Worm (Caenorhabditis elegans) whole organism, young adult: ENCODE data around the gene nac-2.
A peak's percentile ranks its signal among the peaks of the same experiment; 100 is the strongest.

ENCODE experiments used
- C06A6.2 ChIP-seq: fragments of 200-800 bp; sonication (Bioruptor generic); conservative IDR thresholded peaks from 2 replicates; pipeline ENCODE4 v1.3.6; 2022; ENCODE audit warnings: missing genetic modification characterization, missing compliant biosample characterization
- F10E7.11 ChIP-seq: sonication (generic microtip); optimal IDR thresholded peaks from 2 replicates; lab custom pipeline; 2017; ENCODE audit warnings: mild to moderate bottlenecking, missing genetic modification characterization, moderate library complexity, missing compliant biosample characterization
- F23B12.7 ChIP-seq: sonication (generic microtip); optimal IDR thresholded peaks from 2 replicates; lab custom pipeline; 2017; ENCODE audit warnings: missing genetic modification characterization, mild to moderate bottlenecking, missing compliant biosample characterization, antibody characterized with exemption, moderate library complexity; ENCODE audit not compliant: insufficient read depth
- F39B2.1 ChIP-seq: fragments of 200-800 bp; sonication (Bioruptor generic); IDR thresholded peaks from 2 replicates; pipeline ENCODE4 v1.3.6; 2022; ENCODE audit warnings: missing genetic modification reagents, missing genetic modification characterization, missing compliant biosample characterization
- F52B5.7 ChIP-seq: sonication (generic microtip); optimal IDR thresholded peaks from 2 replicates; lab custom pipeline; 2016; ENCODE audit warnings: mild to moderate bottlenecking, missing genetic modification characterization, missing compliant biosample characterization
- F57C9.4 ChIP-seq: sonication (generic microtip); optimal IDR thresholded peaks from 2 replicates; lab custom pipeline; 2017; ENCODE audit warnings: mild to moderate bottlenecking, missing genetic modification characterization, missing compliant biosample characterization
- T07F8.4 ChIP-seq: sonication (generic microtip); optimal IDR thresholded peaks from 2 replicates; lab custom pipeline; 2016; ENCODE audit warnings: mild to moderate bottlenecking, missing genetic modification characterization, moderate library complexity, missing compliant biosample characterization
- T26A5.8 ChIP-seq: sonication (generic microtip); optimal IDR thresholded peaks from 2 replicates; lab custom pipeline; 2016; ENCODE audit warnings: missing genetic modification characterization, missing compliant biosample characterization
- Y53F4B.3 ChIP-seq: fragments of 200-800 bp; sonication (Bioruptor generic); IDR thresholded peaks from 2 replicates; pipeline ENCODE4 v1.3.6; 2022; ENCODE audit warnings: missing genetic modification reagents, missing genetic modification characterization, missing compliant biosample characterization
- Y79H2A.3 ChIP-seq: fragments of 200-800 bp; sonication (Bioruptor generic); conservative IDR thresholded peaks from 2 replicates; pipeline ENCODE4 v1.3.6; 2022; ENCODE audit warnings: missing genetic modification reagents, missing genetic modification characterization, missing compliant biosample characterization
- ZK185.1 ChIP-seq: sonication (generic microtip); optimal IDR thresholded peaks from 2 replicates; lab custom pipeline; 2016; ENCODE audit warnings: mild to moderate bottlenecking, missing genetic modification characterization, missing compliant biosample characterization; ENCODE audit not compliant: poor library complexity, severe bottlenecking
- aptf-3 ChIP-seq: fragments of 200-800 bp; sonication (Bioruptor generic); IDR thresholded peaks from 2 replicates; pipeline ENCODE4 v1.3.6; 2022; ENCODE audit warnings: missing genetic modification characterization, missing compliant biosample characterization
- atf-7 ChIP-seq: sonication (generic microtip); optimal IDR thresholded peaks from 2 replicates; lab custom pipeline; 2017; ENCODE audit warnings: mild to moderate bottlenecking, missing genetic modification characterization, missing compliant biosample characterization
- attf-3 ChIP-seq: fragments of 200-800 bp; sonication (Bioruptor generic); conservative IDR thresholded peaks from 2 replicates; pipeline ENCODE4 v1.3.6; 2022; ENCODE audit warnings: missing genetic modification reagents, missing genetic modification characterization, missing compliant biosample characterization
- bed-2 ChIP-seq: fragments of 200-800 bp; sonication (Bioruptor generic); IDR thresholded peaks from 2 replicates; pipeline ENCODE4 v1.3.6; 2022; ENCODE audit warnings: missing genetic modification reagents, missing genetic modification characterization, missing compliant biosample characterization
- cebp-2 ChIP-seq: fragments of 200-800 bp; sonication (Bioruptor generic); IDR thresholded peaks from 2 replicates; pipeline ENCODE4 v1.3.6; 2022; ENCODE audit warnings: missing genetic modification characterization, missing compliant biosample characterization
- ceh-27 ChIP-seq: fragments of 200-800 bp; sonication (Bioruptor generic); optimal IDR thresholded peaks from 2 replicates; lab custom pipeline; 2018; ENCODE audit warnings: mild to moderate bottlenecking, missing genetic modification characterization, moderate library complexity, missing compliant biosample characterization
- ceh-91 ChIP-seq: fragments of 200-800 bp; sonication (Bioruptor generic); IDR thresholded peaks from 2 replicates; pipeline ENCODE4 v1.3.6; 2022; ENCODE audit warnings: missing genetic modification reagents, missing genetic modification characterization, missing compliant biosample characterization
- dox-1 ChIP-seq: fragments of 200-800 bp; sonication (Bioruptor generic); IDR thresholded peaks from 2 replicates; pipeline ENCODE4 v1.3.6; 2022; ENCODE audit warnings: missing genetic modification reagents, missing genetic modification characterization, missing compliant biosample characterization
- dpff-1 ChIP-seq: sonication (generic microtip); optimal IDR thresholded peaks from 2 replicates; lab custom pipeline; 2017; ENCODE audit warnings: mild to moderate bottlenecking, missing genetic modification characterization, missing compliant biosample characterization
- efl-1 ChIP-seq: fragments of 150-350 bp; optimal IDR thresholded peaks from 2 replicates; lab custom pipeline; 2014; ENCODE audit warnings: missing biosample characterization, missing genetic modification reagents, missing genetic modification characterization
- egl-18 ChIP-seq: fragments of 200-800 bp; sonication (Bioruptor generic); IDR thresholded peaks from 2 replicates; pipeline ENCODE4 v1.3.6; 2022; ENCODE audit warnings: missing genetic modification reagents, missing genetic modification characterization, missing compliant biosample characterization
- ekl-4 ChIP-seq: fragments of 200-800 bp; sonication (Bioruptor generic); IDR thresholded peaks from 2 replicates; pipeline ENCODE4 v1.3.6; 2022; ENCODE audit warnings: missing genetic modification reagents, missing genetic modification characterization, missing compliant biosample characterization
- him-1 ChIP-seq: sonication (generic microtip); optimal IDR thresholded peaks from 2 replicates; lab custom pipeline; 2016; ENCODE audit warnings: missing genotype, missing genetic modification reagents, missing genetic modification characterization, missing compliant biosample characterization
- hmg-20 ChIP-seq: fragments of 200-800 bp; sonication (Bioruptor generic); IDR thresholded peaks from 2 replicates; pipeline ENCODE4 v1.3.6; 2022; ENCODE audit warnings: missing genetic modification reagents, missing genetic modification characterization, missing compliant biosample characterization
- hrde-1 ChIP-seq: sonication (generic microtip); optimal IDR thresholded peaks from 2 replicates; lab custom pipeline; 2016; ENCODE audit warnings: missing genetic modification characterization, mild to moderate bottlenecking, missing compliant biosample characterization, moderate library complexity, missing genotype, missing genetic modification reagents, borderline replicate concordance
- hsf-1 ChIP-seq: fragments of 200-800 bp; sonication (Bioruptor generic); IDR thresholded peaks from 2 replicates; pipeline ENCODE4 v1.3.6; 2022; ENCODE audit warnings: missing genetic modification reagents, missing genetic modification characterization, missing compliant biosample characterization
- lag-1 ChIP-seq: fragments of 200-800 bp; sonication (Bioruptor generic); IDR thresholded peaks from 2 replicates; pipeline ENCODE4 v1.3.6; 2022; ENCODE audit warnings: missing genetic modification reagents, missing genetic modification characterization, missing compliant biosample characterization
- lir-1 ChIP-seq: fragments of 200-800 bp; sonication (Bioruptor generic); conservative IDR thresholded peaks from 2 replicates; pipeline ENCODE4 v1.3.6; 2022; ENCODE audit warnings: missing genetic modification reagents, missing genetic modification characterization, missing compliant biosample characterization
- lsy-27 ChIP-seq: sonication (generic microtip); optimal IDR thresholded peaks from 2 replicates; lab custom pipeline; 2017; ENCODE audit warnings: missing genetic modification characterization, mild to moderate bottlenecking, missing compliant biosample characterization, antibody characterized with exemption, missing genotype, borderline replicate concordance; ENCODE audit not compliant: insufficient read depth
- madf-10 ChIP-seq: sonication (generic microtip); optimal IDR thresholded peaks from 2 replicates; lab custom pipeline; 2016; ENCODE audit warnings: mild to moderate bottlenecking, missing genetic modification characterization, missing compliant biosample characterization
- madf-3 ChIP-seq: fragments of 200-800 bp; sonication (Bioruptor generic); IDR thresholded peaks from 2 replicates; pipeline ENCODE4 v1.3.6; 2022; ENCODE audit warnings: missing genetic modification reagents, missing genetic modification characterization, missing compliant biosample characterization
- mcd-1 ChIP-seq: fragments of 200-800 bp; sonication (Bioruptor generic); IDR thresholded peaks from 2 replicates; pipeline ENCODE4 v1.3.6; 2022; ENCODE audit warnings: missing genetic modification reagents, missing genetic modification characterization, missing compliant biosample characterization
- mxl-1 ChIP-seq: sonication (generic microtip); optimal IDR thresholded peaks from 2 replicates; lab custom pipeline; 2016; ENCODE audit warnings: missing genetic modification characterization, missing compliant biosample characterization
- nfya-2 ChIP-seq: fragments of 200-800 bp; sonication (Bioruptor generic); IDR thresholded peaks from 2 replicates; pipeline ENCODE4 v1.3.6; 2022; ENCODE audit warnings: missing genetic modification reagents, missing genetic modification characterization, missing compliant biosample characterization
- nfyb-1 ChIP-seq: fragments of 200-800 bp; sonication (Bioruptor generic); IDR thresholded peaks from 2 replicates; pipeline ENCODE4 v1.3.6; 2022; ENCODE audit warnings: missing genetic modification reagents, missing genetic modification characterization, missing compliant biosample characterization
- nhr-120 ChIP-seq: fragments of 200-800 bp; sonication (Bioruptor generic); IDR thresholded peaks from 2 replicates; pipeline ENCODE4 v1.3.6; 2022; ENCODE audit warnings: missing genetic modification characterization, missing compliant biosample characterization
- nhr-27 ChIP-seq: fragments of 200-800 bp; sonication (Bioruptor generic); optimal IDR thresholded peaks from 2 replicates; lab custom pipeline; 2018; ENCODE audit warnings: mild to moderate bottlenecking, missing genetic modification characterization, moderate library complexity, missing compliant biosample characterization
- pha-4 ChIP-seq: fragments of 150-350 bp; sonication (generic microtip); optimal IDR thresholded peaks from 2 replicates; lab custom pipeline; 2014; ENCODE audit warnings: missing biosample characterization, missing genetic modification reagents, missing genetic modification characterization
- snpc-1.1 ChIP-seq: sonication (generic microtip); optimal IDR thresholded peaks from 2 replicates; lab custom pipeline; 2017; ENCODE audit warnings: missing genetic modification characterization, mild to moderate bottlenecking, missing compliant biosample characterization, antibody characterized with exemption, moderate library complexity, missing genotype, missing genetic modification reagents; ENCODE audit not compliant: insufficient read depth
- snpc-1.3 ChIP-seq: sonication (generic microtip); optimal IDR thresholded peaks from 2 replicates; lab custom pipeline; 2017; ENCODE audit warnings: missing genetic modification characterization, mild to moderate bottlenecking, missing compliant biosample characterization, antibody characterized with exemption, moderate library complexity, missing genotype, missing genetic modification reagents; ENCODE audit not compliant: insufficient read depth
- sptf-2 ChIP-seq: fragments of 200-800 bp; sonication (Bioruptor generic); optimal IDR thresholded peaks from 2 replicates; lab custom pipeline; 2018; ENCODE audit warnings: mild to moderate bottlenecking, missing genetic modification characterization, missing compliant biosample characterization
- tbx-9 ChIP-seq: sonication (generic microtip); optimal IDR thresholded peaks from 2 replicates; lab custom pipeline; 2016; ENCODE audit warnings: borderline replicate concordance, missing genetic modification characterization, inconsistent platforms, missing compliant biosample characterization
- unc-62 ChIP-seq: fragments of 150-350 bp; optimal IDR thresholded peaks from 2 replicates; lab custom pipeline; 2014; ENCODE audit warnings: missing biosample characterization, missing genetic modification reagents, missing genetic modification characterization
- zfh-2 ChIP-seq: fragments of 200-800 bp; sonication (Bioruptor generic); conservative IDR thresholded peaks from 2 replicates; pipeline ENCODE4 v1.3.6; 2022; ENCODE audit warnings: missing genetic modification reagents, missing genetic modification characterization, missing compliant biosample characterization
- ztf-18 ChIP-seq: sonication (generic microtip); optimal IDR thresholded peaks from 2 replicates; lab custom pipeline; 2016; ENCODE audit warnings: missing genotype, mild to moderate bottlenecking, missing genetic modification characterization, missing compliant biosample characterization
- ztf-22 ChIP-seq: fragments of 200-800 bp; sonication (Bioruptor generic); optimal IDR thresholded peaks from 2 replicates; lab custom pipeline; 2018; ENCODE audit warnings: mild to moderate bottlenecking, missing genetic modification characterization, moderate library complexity, missing compliant biosample characterization
- ztf-3 ChIP-seq: fragments of 200-800 bp; sonication (Bioruptor generic); optimal IDR thresholded peaks from 2 replicates; lab custom pipeline; 2018; ENCODE audit warnings: mild to moderate bottlenecking, missing genetic modification characterization, missing compliant biosample characterization

nac-2 gene

ce11 chrIII:9051119-9051597, 8.1 kb upstream of the nac-2 start (continued):
- TF ChIP-seq atf-7 (tag; lab: Kevin White, UChicago) (peak; percentile 75), hmg-20 (GFP tag; lab: Robert Waterston, UW) (no peak), ztf-22 (GFP tag; lab: Kevin White, UChicago) (peak; percentile 32), ceh-91 (GFP tag; lab: Robert Waterston, UW) (no peak), attf-3 (GFP tag; lab: Robert Waterston, UW) (no peak), cebp-2 (GFP tag; lab: Robert Waterston, UW) (no peak), snpc-1.1 (no peak), nhr-27 (tag; lab: Kevin White, UChicago) (no peak), him-1 (tag; lab: Kevin White, UChicago) (no peak), pha-4 (tag; lab: Kevin White, UChicago) (peak; percentile 6), F10E7.11 (tag; lab: Kevin White, UChicago) (peak; percentile 85), aptf-3 (GFP tag; lab: Robert Waterston, UW) (0 out of 2 replicates have a peak, but pooled peaks have one; percentile 6), ekl-4 (GFP tag; lab: Robert Waterston, UW) (peak; percentile 59; the same call in 1 of the 2 replicates), hsf-1 (peak; percentile 79), nhr-120 (GFP tag; lab: Robert Waterston, UW) (no peak), snpc-1.3 (peak; percentile 35), ztf-18 (tag; lab: Kevin White, UChicago) (peak; percentile 53), zfh-2 (GFP tag; lab: Robert Waterston, UW) (no peak), Y79H2A.3 (GFP tag; lab: Robert Waterston, UW) (peak; percentile 72; the same call in 1 of the 2 replicates), F39B2.1 (GFP tag; lab: Robert Waterston, UW) (no peak), T26A5.8 (tag; lab: Kevin White, UChicago) (peak; percentile 3), ztf-3 (GFP tag; lab: Kevin White, UChicago) (no peak), nfya-2 (GFP tag; lab: Robert Waterston, UW) (no peak), madf-10 (tag; lab: Kevin White, UChicago) (peak; percentile 70), bed-2 (GFP tag; lab: Robert Waterston, UW) (no peak), hrde-1 (tag; lab: Kevin White, UChicago) (no peak), Y53F4B.3 (GFP tag; lab: Robert Waterston, UW) (no peak), ZK185.1 (tag; lab: Kevin White, UChicago) (no peak), sptf-2 (GFP tag; lab: Kevin White, UChicago) (peak; percentile 8), ceh-27 (GFP tag; lab: Kevin White, UChicago) (peak; percentile 76), dpff-1 (tag; lab: Kevin White, UChicago) (peak; percentile 82), tbx-9 (peak; percentile 3), C06A6.2 (peak; percentile 41; the same call in 1 of the 2 replicates), F57C9.4 (tag; lab: Kevin White, UChicago) (peak; percentile 37), F23B12.7 (tag; lab: Kevin White, UChicago) (peak; percentile 89), mxl-1 (tag; lab: Kevin White, UChicago) (no peak), efl-1 (GFP tag; lab: Kevin White, UChicago) (no peak), F52B5.7 (tag; lab: Kevin White, UChicago) (no peak), egl-18 (GFP tag; lab: Robert Waterston, UW) (no peak), T07F8.4 (tag; lab: Kevin White, UChicago) (no peak), madf-3 (GFP tag; lab: Robert Waterston, UW) (peak; percentile 45; the same call in 1 of the 2 replicates), lag-1 (GFP tag; lab: Robert Waterston, UW) (no peak), unc-62 (GFP tag; lab: Kevin White, UChicago) (peak; percentile 61), lir-1 (GFP tag; lab: Robert Waterston, UW) (peak; percentile 44), nfyb-1 (GFP tag; lab: Robert Waterston, UW) (peak; percentile 90), mcd-1 (GFP tag; lab: Robert Waterston, UW) (peak; percentile 40; the same call in 1 of the 2 replicates), lsy-27 (tag; lab: Kevin White, UChicago) (no peak), dox-1 (GFP tag; lab: Robert Waterston, UW) (peak; percentile 76)
